Fruit fly (Drosophila melanogaster) whole organism, prepupa: ENCODE results near the gene CG33995.

ENCODE experiments used
- CG10631 ChIP-seq: fragments of 200-800 bp; sonication (Bioruptor generic); optimal IDR thresholded peaks from 2 replicates; lab custom pipeline; 2016; ENCODE audit warnings: missing biosample characterization, missing genetic modification characterization
- CG32006 ChIP-seq: fragments of 200-800 bp; sonication (Bioruptor generic); optimal IDR thresholded peaks from 3 replicates; lab custom pipeline; 2017; ENCODE audit warnings: missing biosample characterization, mild to moderate bottlenecking, missing genetic modification characterization
- CG3919 ChIP-seq: fragments of 200-800 bp; sonication (Bioruptor generic); optimal IDR thresholded peaks from 3 replicates; lab custom pipeline; 2016; ENCODE audit warnings: missing biosample characterization, missing genetic modification characterization
- CG8319 ChIP-seq: fragments of 200-800 bp; sonication (Bioruptor generic); optimal IDR thresholded peaks from 3 replicates; lab custom pipeline; 2016; ENCODE audit warnings: missing biosample characterization, missing genetic modification characterization
- Eip75B ChIP-seq: fragments of 200-800 bp; sonication (Bioruptor generic); optimal IDR thresholded peaks from 3 replicates; lab custom pipeline; 2016; ENCODE audit warnings: missing biosample characterization, missing genetic modification characterization
- Lpt ChIP-seq: fragments of 200-800 bp; sonication (Bioruptor generic); optimal IDR thresholded peaks from 3 replicates; lab custom pipeline; 2016; ENCODE audit warnings: missing biosample characterization, missing genetic modification characterization
- Sox14 ChIP-seq: fragments of 200-800 bp; sonication (Bioruptor generic); optimal IDR thresholded peaks from 3 replicates; lab custom pipeline; 2016; ENCODE audit warnings: missing biosample characterization, missing genetic modification characterization
- acj6 ChIP-seq: fragments of 200-800 bp; sonication (Bioruptor generic); optimal IDR thresholded peaks from 3 replicates; lab custom pipeline; 2016; ENCODE audit warnings: missing biosample characterization, missing genetic modification characterization
- cyc ChIP-seq: fragments of 200-800 bp; sonication (Bioruptor generic); optimal IDR thresholded peaks from 3 replicates; lab custom pipeline; 2016; ENCODE audit warnings: missing biosample characterization, missing genetic modification characterization
- dsx ChIP-seq: fragments of 200-800 bp; optimal IDR thresholded peaks from 3 replicates; lab custom pipeline; 2019; ENCODE audit warnings: missing biosample characterization, mild to moderate bottlenecking, missing genetic modification characterization, moderate library complexity; ENCODE audit not compliant: poor library complexity, severe bottlenecking
- net ChIP-seq: fragments of 200-800 bp; sonication (Bioruptor generic); optimal IDR thresholded peaks from 3 replicates; lab custom pipeline; 2016; ENCODE audit warnings: missing biosample characterization, missing genetic modification characterization
- pdm3 ChIP-seq: fragments of 200-800 bp; sonication (Bioruptor generic); optimal IDR thresholded peaks from 3 replicates; lab custom pipeline; 2016; ENCODE audit warnings: missing biosample characterization, missing genetic modification characterization
- vri ChIP-seq: fragments of 200-800 bp; sonication (Bioruptor generic); optimal IDR thresholded peaks from 3 replicates; lab custom pipeline; 2016; ENCODE audit warnings: missing biosample characterization, mild to moderate bottlenecking, missing genetic modification characterization

DNA sequence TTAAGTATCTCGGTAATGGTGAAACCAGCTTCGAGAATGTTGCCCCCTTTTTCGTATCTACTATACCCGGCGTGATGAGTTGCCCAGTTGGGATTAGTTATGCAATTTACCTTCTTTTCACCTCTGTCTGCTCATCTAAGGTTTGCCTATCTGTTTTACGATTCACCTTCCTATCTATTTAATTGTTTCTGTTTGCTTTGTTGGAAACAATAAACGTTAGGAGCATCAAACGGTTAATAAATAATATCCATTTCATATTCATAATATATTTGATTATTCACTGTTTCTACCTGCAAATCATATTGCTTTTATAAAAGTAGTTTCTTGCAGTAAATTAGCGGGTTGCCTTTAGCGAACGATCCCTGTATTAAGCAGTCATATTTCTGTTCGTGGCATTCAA is 35.8 kb upstream of the CG33995 start:
- TF ChIP-seq Sox14 (GFP tag; lab: Kevin White, UChicago) (no peak), net (GFP tag; lab: Kevin White, UChicago) (no peak), CG8319 (GFP tag; lab: Kevin White, UChicago) (no peak), Lpt (no peak), CG32006 (GFP tag; lab: Kevin White, UChicago) (peak; percentile 7), acj6 (GFP tag; lab: Kevin White, UChicago) (no peak), vri (GFP tag; lab: Kevin White, UChicago) (peak; percentile 52), cyc (GFP tag; lab: Kevin White, UChicago) (no peak), dsx (GFP tag; lab: Kevin White, UChicago) (no peak), CG10631 (no peak), Eip75B (GFP tag; lab: Kevin White, UChicago) (no peak), CG3919 (peak; percentile 16), pdm3 (GFP tag; lab: Kevin White, UChicago) (peak; percentile 24)
